Worm (Caenorhabditis elegans): ENCODE measurements around the gene egl-10.

DNA sequence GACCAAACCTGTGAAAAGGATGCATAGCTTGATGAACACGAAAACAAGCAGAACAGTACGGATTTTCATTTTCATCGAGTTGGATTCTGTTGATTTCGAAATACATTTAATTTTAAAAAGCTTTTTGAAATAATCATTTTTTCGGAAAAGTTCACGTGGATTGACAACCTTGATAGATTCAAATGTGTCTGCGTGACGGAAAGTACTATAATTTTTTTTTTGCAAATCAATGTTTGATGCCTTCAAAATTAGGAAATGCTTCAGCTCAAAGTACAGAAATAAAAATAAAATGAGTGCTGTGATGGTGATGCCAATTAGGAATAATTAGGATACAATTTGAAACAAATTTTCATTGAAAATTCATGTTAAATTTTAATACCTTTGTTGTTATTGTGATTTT lies 42.0 kb downstream of the egl-10 start, which contains the start of gene C54D10.4:
- TF ChIP-seq ztf-11 (tag; optimal IDR thresholded peaks at IDR 0.05) (no peak), skn-1 (tag; optimal IDR thresholded peaks at IDR 0.05) (no peak), elt-3 (tag; optimal IDR thresholded peaks at IDR 0.05) (no peak)

Data from whole organism, L2 larva.